Fruit fly (Drosophila melanogaster): ENCODE measurements around the gene CG17770.

Gene CG17770

DNA sequence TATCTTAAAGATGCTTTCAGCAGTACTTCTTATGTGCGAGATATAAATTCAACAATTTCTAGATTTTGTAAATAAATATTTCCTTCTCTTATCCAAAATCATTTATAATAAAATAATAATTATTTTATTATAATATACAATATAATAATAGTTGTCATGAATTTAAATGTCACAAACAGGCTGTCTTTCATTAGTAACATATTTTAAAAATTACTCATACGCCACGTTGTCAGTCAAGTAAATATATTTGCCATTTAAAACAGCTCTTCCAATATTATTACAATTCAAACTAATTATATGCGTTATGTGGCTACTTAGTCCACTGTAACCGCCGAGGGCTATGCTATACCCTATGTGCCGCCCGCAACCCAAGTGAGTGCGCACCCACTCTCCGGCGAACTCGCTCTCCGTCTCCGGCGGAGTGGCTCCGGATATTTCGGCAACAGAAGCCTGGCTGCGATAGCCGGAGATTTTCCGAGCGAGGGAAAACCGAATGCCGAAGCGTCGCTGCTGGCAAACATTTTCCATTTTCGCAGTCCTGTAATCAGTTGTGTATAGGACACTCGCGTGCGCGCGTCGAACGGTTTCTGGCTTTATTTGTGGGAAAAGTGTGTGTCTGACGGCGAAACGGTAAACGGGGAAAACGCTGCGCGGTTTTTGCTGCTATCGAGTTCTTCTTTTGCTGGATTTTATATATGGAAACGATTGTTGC lies 44.0 kb downstream of the CG17770 start, which contains the start of gene CG5890 (continued):
- TF ChIP-seq CG7357 (GFP tag; IDR thresholded peaks at IDR 0.05) (no peak), dan (GFP tag; IDR thresholded peaks at IDR 0.05) (no peak), MTF-1 (GFP tag; optimal IDR thresholded peaks at IDR 0.05; ENCODE audit: borderline replicate concordance) (no peak), CG10267 (tag; optimal IDR thresholded peaks at IDR 0.05) (no peak), jing (GFP tag; optimal IDR thresholded peaks at IDR 0.05) (no peak), Side (GFP tag; optimal IDR thresholded peaks at IDR 0.05) (no peak), CG10209 (GFP tag; optimal IDR thresholded peaks at IDR 0.05) (no peak), Atf3 (GFP tag; optimal IDR thresholded peaks at IDR 0.05) (no peak), CG18599 (GFP tag; optimal IDR thresholded peaks at IDR 0.05) (peak; percentile 67), CG11093 (GFP tag; IDR thresholded peaks at IDR 0.05) (no peak), grn (GFP tag; optimal IDR thresholded peaks at IDR 0.05) (no peak), CG6654 (GFP tag; optimal IDR thresholded peaks at IDR 0.05) (no peak), CG12659 (GFP tag; optimal IDR thresholded peaks at IDR 0.05) (peak; percentile 7), Atf6 (GFP tag; IDR thresholded peaks at IDR 0.05) (no peak), caup (GFP tag; optimal IDR thresholded peaks at IDR 0.05; ENCODE audit: severe bottlenecking) (peak; percentile 6), Dref (GFP tag; IDR thresholded peaks at IDR 0.05) (no peak), CG4328 (GFP tag; optimal IDR thresholded peaks at IDR 0.05) (peak; percentile 8), Spps (tag; optimal IDR thresholded peaks at IDR 0.05) (no peak), ttk (GFP tag; IDR thresholded peaks at IDR 0.05) (no peak), aop (GFP tag; IDR thresholded peaks at IDR 0.05) (no peak), NC2α (GFP tag; optimal IDR thresholded peaks at IDR 0.05) (no peak), nerfin-1 (tag; optimal IDR thresholded peaks at IDR 0.05) (no peak), ac (GFP tag; optimal IDR thresholded peaks at IDR 0.05) (no peak), pnt (GFP tag; optimal IDR thresholded peaks at IDR 0.05) (no peak), Hmr (GFP tag; optimal IDR thresholded peaks at IDR 0.05) (peak; percentile 62), CG11695 (GFP tag; IDR thresholded peaks at IDR 0.05) (no peak), prd (optimal IDR thresholded peaks at IDR 0.05) (no peak), prd (GFP tag; IDR thresholded peaks at IDR 0.05) (no peak), pho (GFP tag; optimal IDR thresholded peaks at IDR 0.05) (no peak), Mrtf (GFP tag; IDR thresholded peaks at IDR 0.05) (0 out of 3 replicates have a peak, but pooled peaks have one; percentile 8), CG15269 (tag; optimal IDR thresholded peaks at IDR 0.05) (no peak), mam (GFP tag; optimal IDR thresholded peaks at IDR 0.05) (no peak), CG8924 (tag; optimal IDR thresholded peaks at IDR 0.05) (no peak), pfk (GFP tag; optimal IDR thresholded peaks at IDR 0.05) (no peak), CG32532 (GFP tag; IDR thresholded peaks at IDR 0.05) (no peak), gem (tag; optimal IDR thresholded peaks at IDR 0.05) (peak; percentile 48), az2 (GFP tag; optimal IDR thresholded peaks at IDR 0.05) (no peak), Hey (tag; optimal IDR thresholded peaks at IDR 0.05) (no peak), CG17612 (GFP tag; IDR thresholded peaks at IDR 0.05) (no peak), D19B (GFP tag; optimal IDR thresholded peaks at IDR 0.05) (no peak), amos (GFP tag; IDR thresholded peaks at IDR 0.05; ENCODE audit: partially characterized antibody) (no peak; the same call in 1 of the 2 replicates), Elba2 (GFP tag; optimal IDR thresholded peaks at IDR 0.05) (no peak), pum (GFP tag; optimal IDR thresholded peaks at IDR 0.05) (no peak), stc (GFP tag; IDR thresholded peaks at IDR 0.05) (no peak), CG12219 (GFP tag; optimal IDR thresholded peaks at IDR 0.05) (no peak), cas (GFP tag; IDR thresholded peaks at IDR 0.05) (no peak), B-H2 (GFP tag; optimal IDR thresholded peaks at IDR 0.05) (no peak), CG8765 (GFP tag; IDR thresholded peaks at IDR 0.05) (no peak), chn (GFP tag; optimal IDR thresholded peaks at IDR 0.05) (no peak), CG6765 (GFP tag; optimal IDR thresholded peaks at IDR 0.05) (peak; percentile 21), gcm (GFP tag; optimal IDR thresholded peaks at IDR 0.05) (no peak)

Measured in whole organism, embryonic.